Fruit fly (Drosophila melanogaster) whole organism, embryonic: Measurements from ENCODE around the gene CG10300.

Experiments used
- CG15601 ChIP-seq: fragments of 200-800 bp; sonication (Bioruptor generic); optimal IDR thresholded peaks from 3 replicates; lab custom pipeline; 2019; ENCODE audit warnings: missing biosample characterization, mild to moderate bottlenecking, missing genetic modification characterization, moderate library complexity
- CG17359 ChIP-seq: fragments of 200-800 bp; sonication (Bioruptor generic); optimal IDR thresholded peaks from 3 replicates; lab custom pipeline; 2018; ENCODE audit warnings: missing biosample characterization, mild to moderate bottlenecking, missing genetic modification characterization, moderate library complexity
- Mad ChIP-seq: fragments of 200-800 bp; sonication (Bioruptor generic); optimal IDR thresholded peaks from 2 replicates; lab custom pipeline; 2016; ENCODE audit warnings: missing biosample characterization, missing genetic modification characterization
- ken ChIP-seq: fragments of 200-800 bp; sonication (Bioruptor generic); IDR thresholded peaks from 3 replicates; pipeline ENCODE4 v1.3.6; 2022; ENCODE audit warnings: missing biosample characterization, missing genetic modification characterization
- nmo ChIP-seq: fragments of 200-800 bp; sonication (Bioruptor generic); optimal IDR thresholded peaks from 2 replicates; lab custom pipeline; 2018; ENCODE audit warnings: missing biosample characterization, mild to moderate bottlenecking, missing genetic modification characterization, moderate library complexity

DNA sequence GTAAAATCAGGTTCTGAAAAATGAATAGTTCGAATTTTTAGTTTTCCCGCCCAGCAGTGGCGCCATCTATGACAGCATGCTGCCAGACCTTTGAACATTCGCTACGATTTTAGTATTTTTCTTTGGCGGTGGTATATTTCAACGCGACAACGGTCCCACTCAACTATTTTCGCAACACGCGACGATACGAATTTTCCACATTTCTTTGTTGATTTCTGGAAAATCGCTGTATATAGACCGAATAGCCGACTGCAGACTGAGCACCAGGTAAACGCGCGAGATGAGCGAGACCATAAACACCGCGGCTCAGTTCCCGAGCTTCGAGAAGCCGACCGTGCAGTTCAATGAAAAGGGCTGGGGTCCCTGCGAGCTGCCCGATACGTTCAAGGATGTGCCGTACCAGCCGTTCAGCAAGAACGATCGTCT, 31.4 kb upstream of the CG10300 start, which contains the start of gene eIF3d1:
- TF ChIP-seq Mad (peak; percentile 54), ken (GFP tag; lab: Robert Waterston, UW) (peak; percentile 44; the same call in 1 of the 3 replicates), CG17359 (tag; lab: Kevin White, UChicago) (no peak), nmo (peak; percentile 46), CG15601 (peak; percentile 18)
